Fruit fly (Drosophila melanogaster): Measurements from ENCODE around the gene CG5861.
A peak's percentile ranks its signal among the peaks of the same experiment; 100 is the strongest.

- TF ChIP-seq CG8478 (optimal IDR thresholded peaks at IDR 0.05) (no peak), CTCF (optimal IDR thresholded peaks at IDR 0.05) (peak; percentile 57 to 81)
Measured at dm6 chr2L:16275809-16276178, 31.3 kb downstream of the CG5861 start.

All from S2 (cell line).